Worm (Caenorhabditis elegans) whole organism, late embryonic: ENCODE data around the gene K02A6.1.

Source experiments
- ama-1 ChIP-seq: fragments of 150-350 bp; optimal IDR thresholded peaks from 2 replicates; lab custom pipeline; 2014
- dmd-4 ChIP-seq: sonication (generic microtip); optimal IDR thresholded peaks from 2 replicates; lab custom pipeline; 2016; ENCODE audit warnings: borderline replicate concordance, missing genetic modification characterization, missing compliant biosample characterization
- dve-1 ChIP-seq: sonication (generic microtip); optimal IDR thresholded peaks from 2 replicates; lab custom pipeline; 2017; ENCODE audit warnings: antibody characterized with exemption, mild to moderate bottlenecking, missing genetic modification characterization, missing compliant biosample characterization
- fkh-10 ChIP-seq: fragments of 150-350 bp; optimal IDR thresholded peaks from 2 replicates; lab custom pipeline; 2014; ENCODE audit warnings: missing biosample characterization, missing genetic modification reagents, missing genetic modification characterization
- lim-6 ChIP-seq: sonication (generic microtip); optimal IDR thresholded peaks from 2 replicates; lab custom pipeline; 2016; ENCODE audit warnings: missing genetic modification characterization, missing compliant biosample characterization
- pag-3 ChIP-seq: sonication (generic microtip); optimal IDR thresholded peaks from 2 replicates; lab custom pipeline; 2016; ENCODE audit warnings: missing compliant biosample characterization, missing genetic modification characterization, borderline replicate concordance
- pqm-1 ChIP-seq: sonication (generic microtip); optimal IDR thresholded peaks from 2 replicates; lab custom pipeline; 2016; ENCODE audit warnings: missing genetic modification characterization, missing compliant biosample characterization
- tbx-2 ChIP-seq: sonication (generic microtip); optimal IDR thresholded peaks from 2 replicates; lab custom pipeline; 2016; ENCODE audit warnings: missing genetic modification characterization, missing compliant biosample characterization

DNA sequence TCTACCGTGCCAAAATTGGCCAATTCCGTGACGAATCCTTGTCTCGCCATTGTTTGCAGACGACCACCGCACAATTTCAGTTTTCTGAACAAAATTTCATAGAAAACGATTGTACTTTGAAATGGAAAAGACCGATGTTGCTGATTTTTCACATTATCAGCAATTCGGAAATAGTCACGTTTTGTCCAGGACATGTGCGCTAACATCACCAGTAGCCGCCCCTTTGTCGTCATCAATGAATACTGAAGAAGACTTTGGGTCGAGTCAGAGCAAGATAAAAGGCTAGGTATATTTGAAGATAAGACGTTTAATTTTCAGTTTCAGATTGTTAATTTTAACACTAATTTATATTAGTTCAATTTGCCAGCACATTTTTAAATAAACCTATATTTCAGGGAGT lies 22.4 kb downstream of the K02A6.1 start, which contains the start of gene endu-2:
- TF ChIP-seq fkh-10 (GFP tag; lab: Kevin White, UChicago) (no peak), pag-3 (tag; lab: Kevin White, UChicago) (no peak), ama-1 (lab: Kevin White, UChicago) (no peak), tbx-2 (tag; lab: Kevin White, UChicago) (no peak), lim-6 (no peak), pqm-1 (tag; lab: Kevin White, UChicago) (no peak), dve-1 (tag; lab: Kevin White, UChicago) (no peak), dmd-4 (tag; lab: Kevin White, UChicago) (no peak)
